Worm (Caenorhabditis elegans): Measurements from ENCODE around the gene twk-46.

ce11 chrV:19068888-19069287 lies 8.9 kb downstream of the twk-46 start:
- TF ChIP-seq aptf-3 (GFP tag; IDR thresholded peaks at IDR 0.05) (no peak), nhr-120 (GFP tag; IDR thresholded peaks at IDR 0.05) (no peak), unc-62 (GFP tag; optimal IDR thresholded peaks at IDR 0.05) (no peak), hmg-20 (GFP tag; IDR thresholded peaks at IDR 0.05) (no peak), B0035.1 (tag; optimal IDR thresholded peaks at IDR 0.05) (no peak), ccch-3 (GFP tag; optimal IDR thresholded peaks at IDR 0.05) (no peak), hmg-1.2 (GFP tag; IDR thresholded peaks at IDR 0.05) (no peak), efl-1 (GFP tag; optimal IDR thresholded peaks at IDR 0.05) (no peak), cebp-1 (GFP tag; IDR thresholded peaks at IDR 0.05) (no peak), cebp-1 (tag; optimal IDR thresholded peaks at IDR 0.05) (no peak), madf-8 (GFP tag; conservative IDR thresholded peaks at IDR 0.05) (no peak), snpc-4 (GFP tag; optimal IDR thresholded peaks at IDR 0.05) (no peak), snpc-4 (tag; optimal IDR thresholded peaks at IDR 0.05) (no peak)

All from whole organism, young adult.